Worm (Caenorhabditis elegans) whole organism, L4 larva: ENCODE measurements around the gene npp-27.
A peak's percentile ranks its signal among the peaks of the same experiment; 100 is the strongest.

Experiments used
- F49E8.2 ChIP-seq: sonication (generic microtip); optimal IDR thresholded peaks from 2 replicates; lab custom pipeline; 2016; ENCODE audit warnings: missing compliant biosample characterization, mild to moderate bottlenecking, missing genetic modification characterization, borderline replicate concordance
- Y105C5A.15 ChIP-seq: fragments of 200-800 bp; sonication (Bioruptor generic); IDR thresholded peaks from 2 replicates; pipeline ENCODE4 v1.3.6; 2022; ENCODE audit warnings: missing genetic modification characterization, missing compliant biosample characterization
- Y48G9A.11 ChIP-seq: fragments of 200-800 bp; sonication (Bioruptor generic); IDR thresholded peaks from 2 replicates; pipeline ENCODE4 v1.3.6; 2022; ENCODE audit warnings: missing genetic modification reagents, missing genetic modification characterization, missing compliant biosample characterization
- aha-1 ChIP-seq: fragments of 150-350 bp; peaks from one replicate; lab custom pipeline; 2014; ENCODE audit warnings: missing biosample characterization, missing genetic modification characterization
- aly-2 ChIP-seq: sonication (generic microtip); optimal IDR thresholded peaks from 2 replicates; lab custom pipeline; 2018; ENCODE audit warnings: missing biosample characterization, missing genetic modification characterization
- daf-12 ChIP-seq: fragments of 150-350 bp; optimal IDR thresholded peaks from 2 replicates; lab custom pipeline; 2014; ENCODE audit warnings: missing biosample characterization, missing genetic modification reagents, missing genetic modification characterization
- daf-16 ChIP-seq, 3 experiments: sonication (generic microtip); optimal IDR thresholded peaks; 2 replicates each; lab custom pipeline; 2016 to 2017; ENCODE audit warnings: missing genetic modification characterization in 3 of 3, missing genetic modification reagents in 3 of 3, mild to moderate bottlenecking in 2 of 3, missing compliant biosample characterization in 2 of 3, missing biosample characterization in 1 of 3, moderate library complexity in 1 of 3
- daf-8 ChIP-seq: fragments of 200-800 bp; sonication (Bioruptor generic); IDR thresholded peaks from 2 replicates; pipeline ENCODE4 v1.3.6; 2022; ENCODE audit warnings: missing genetic modification characterization, missing compliant biosample characterization
- jun-1 ChIP-seq: fragments of 150-350 bp; optimal IDR thresholded peaks from 2 replicates; lab custom pipeline; 2014; ENCODE audit warnings: missing biosample characterization, missing genetic modification reagents, missing genetic modification characterization
- lin-39 ChIP-seq: fragments of 150-350 bp; optimal IDR thresholded peaks from 2 replicates; lab custom pipeline; 2014; ENCODE audit warnings: missing biosample characterization, missing genetic modification reagents, missing genetic modification characterization
- lsy-2 ChIP-seq, 2 experiments: fragments of 150-350 bp in 1 of 2; sonication (generic microtip) in 1 of 2; optimal IDR thresholded peaks; 2 replicates each; lab custom pipeline; 2014 to 2017; ENCODE audit warnings: missing biosample characterization in 2 of 2, missing genetic modification characterization in 2 of 2
- mdl-1 ChIP-seq, 2 experiments: fragments of 150-350 bp in 1 of 2; sonication (generic microtip) in 1 of 2; optimal IDR thresholded peaks; 2 replicates each; lab custom pipeline; 2014 to 2017; ENCODE audit warnings: missing biosample characterization in 2 of 2, missing genetic modification characterization in 2 of 2
- mdt-29 ChIP-seq: fragments of 200-800 bp; sonication (Bioruptor generic); IDR thresholded peaks from 2 replicates; pipeline ENCODE4 v1.3.6; 2022; ENCODE audit warnings: missing genetic modification reagents, missing genetic modification characterization, missing compliant biosample characterization
- mes-2 ChIP-seq: sonication (generic microtip); optimal IDR thresholded peaks from 2 replicates; lab custom pipeline; 2016; ENCODE audit warnings: missing genotype, mild to moderate bottlenecking, missing genetic modification characterization, missing compliant biosample characterization; ENCODE audit not compliant: poor library complexity, severe bottlenecking
- mxl-2 ChIP-seq: fragments of 200-800 bp; sonication (Bioruptor generic); conservative IDR thresholded peaks from 2 replicates; pipeline ENCODE4 v1.3.6; 2022; ENCODE audit warnings: missing genetic modification reagents, missing genetic modification characterization, missing compliant biosample characterization
- mxl-3 ChIP-seq: fragments of 200-800 bp; sonication (Bioruptor generic); optimal IDR thresholded peaks from 2 replicates; lab custom pipeline; 2018; ENCODE audit warnings: mild to moderate bottlenecking, missing genetic modification characterization, missing compliant biosample characterization
- nhr-237 ChIP-seq: sonication (generic microtip); optimal IDR thresholded peaks from 2 replicates; lab custom pipeline; 2017; ENCODE audit warnings: missing biosample characterization, missing genetic modification characterization
- nhr-25 ChIP-seq: sonication (generic microtip); optimal IDR thresholded peaks from 2 replicates; lab custom pipeline; 2017; ENCODE audit warnings: missing genetic modification characterization, mild to moderate bottlenecking, missing compliant biosample characterization, antibody characterized with exemption, moderate library complexity, borderline replicate concordance; ENCODE audit not compliant: insufficient read depth
- nhr-48 ChIP-seq: sonication (generic microtip); optimal IDR thresholded peaks from 2 replicates; lab custom pipeline; 2016; ENCODE audit warnings: mild to moderate bottlenecking, missing genetic modification characterization, missing compliant biosample characterization
- php-3 ChIP-seq: fragments of 200-800 bp; sonication (Bioruptor generic); IDR thresholded peaks from 2 replicates; pipeline ENCODE4 v1.3.6; 2022; ENCODE audit warnings: missing genetic modification reagents, missing genetic modification characterization, missing compliant biosample characterization
- saeg-2 ChIP-seq: fragments of 200-800 bp; sonication (Bioruptor generic); IDR thresholded peaks from 2 replicates; pipeline ENCODE4 v1.3.6; 2022; ENCODE audit warnings: missing genetic modification reagents, missing genetic modification characterization, missing compliant biosample characterization
- unc-130 ChIP-seq: sonication (generic microtip); optimal IDR thresholded peaks from 2 replicates; lab custom pipeline; 2016; ENCODE audit warnings: missing genetic modification reagents, missing genetic modification characterization, missing compliant biosample characterization
- zag-1 ChIP-seq: fragments of 150-350 bp; optimal IDR thresholded peaks from 2 replicates; lab custom pipeline; 2014; ENCODE audit warnings: missing biosample characterization, missing genetic modification characterization
- zip-11 ChIP-seq: fragments of 200-800 bp; sonication (Bioruptor generic); IDR thresholded peaks from 2 replicates; pipeline ENCODE4 v1.3.6; 2022; ENCODE audit warnings: missing genetic modification characterization, missing compliant biosample characterization

The npp-27 gene

ce11 chrIV:7870451-7870850, 39.6 kb downstream of the npp-27 start, which contains the start of gene T06C10.3:
TSS of gene T06C10.3 (plus strand) at chrIV:7870751.
- TF ChIP-seq mxl-3 (no peak), lsy-2 (tag; optimal IDR thresholded peaks at IDR 0.05; lab: Kevin White, UChicago) (no peak), mdt-29 (GFP tag; lab: Robert Waterston, UW) (no peak), mxl-2 (GFP tag; lab: Robert Waterston, UW) (no peak), daf-16 (GFP tag; optimal IDR thresholded peaks at IDR 0.05; lab: Kevin White, UChicago) (no peak), daf-16 (tag; optimal IDR thresholded peaks at IDR 0.05; lab: Kevin White, UChicago) (no peak), php-3 (GFP tag; lab: Robert Waterston, UW) (no peak), aly-2 (tag; lab: Kevin White, UChicago) (no peak), F49E8.2 (tag; lab: Kevin White, UChicago) (no peak), Y105C5A.15 (GFP tag; lab: Robert Waterston, UW) (no peak), Y48G9A.11 (GFP tag; lab: Robert Waterston, UW) (no peak), lin-39 (no peak), mes-2 (tag; lab: Kevin White, UChicago) (no peak), zip-11 (no peak), daf-12 (tag; lab: Kevin White, UChicago) (no peak), nhr-48 (tag; lab: Kevin White, UChicago) (no peak), saeg-2 (GFP tag; lab: Robert Waterston, UW) (no peak)

- no peak for TF ChIP-seq daf-8 (GFP tag; lab: Robert Waterston, UW)
- TF ChIP-seq unc-130 (GFP tag; lab: Kevin White, UChicago) = no peak
- no peak for TF ChIP-seq mdl-1 (tag; optimal IDR thresholded peaks at IDR 0.05; lab: Kevin White, UChicago)
- no peak for TF ChIP-seq jun-1 (tag; lab: Kevin White, UChicago)
- TF ChIP-seq nhr-25 (tag; lab: Kevin White, UChicago) = no peak
- no peak for TF ChIP-seq mxl-2 (GFP tag; lab: Robert Waterston, UW)
- no peak for TF ChIP-seq nhr-237
- TF ChIP-seq aha-1 = peak; percentile 55
- no peak for TF ChIP-seq zag-1 (tag; lab: Kevin White, UChicago)
These were observed 41.4 kb downstream of the npp-27 start, which contains the start of gene flp-10 for ce11 chrIV:7868607-7869006. TSS of gene flp-10 (plus strand) at chrIV:7868907.
